Fruit fly (Drosophila melanogaster) whole organism, wandering third instar larva: ENCODE data around the gene colt.

ENCODE experiments used
- Abd-B ChIP-seq: fragments of >200 bp; optimal IDR thresholded peaks from 2 replicates; lab custom pipeline; 2017; ENCODE audit warnings: missing biosample characterization, missing genetic modification characterization
- CG32264 ChIP-seq: fragments of 200-800 bp; sonication (Bioruptor generic); optimal IDR thresholded peaks from 2 replicates; lab custom pipeline; 2016; ENCODE audit warnings: missing biosample characterization, missing genetic modification characterization
- CG9705 ChIP-seq: fragments of 200-800 bp; sonication (Bioruptor generic); optimal IDR thresholded peaks from 2 replicates; lab custom pipeline; 2018; ENCODE audit warnings: missing biosample characterization, mild to moderate bottlenecking, missing genetic modification characterization
- CrebA ChIP-seq: fragments of 200-800 bp; sonication (Bioruptor generic); optimal IDR thresholded peaks from 2 replicates; lab custom pipeline; 2016; ENCODE audit warnings: missing biosample characterization, mild to moderate bottlenecking, missing genetic modification characterization, borderline replicate concordance
- Dfd ChIP-seq: fragments of >200 bp; optimal IDR thresholded peaks from 2 replicates; lab custom pipeline; 2017; ENCODE audit warnings: missing biosample characterization, missing genetic modification characterization
- Dif ChIP-seq: fragments of 200-275, 200-300 bp; sonication (Bioruptor generic); optimal IDR thresholded peaks from 2 replicates; lab custom pipeline; 2018; ENCODE audit warnings: missing biosample characterization, missing genetic modification characterization; ENCODE audit not compliant: partially characterized antibody
- GATAd ChIP-seq: sonication (Bioruptor generic); optimal IDR thresholded peaks from 2 replicates; lab custom pipeline; 2016; ENCODE audit warnings: missing biosample characterization, missing genetic modification characterization
- HLH106 ChIP-seq: fragments of 200-800 bp; optimal IDR thresholded peaks from 3 replicates; lab custom pipeline; 2019; ENCODE audit warnings: missing biosample characterization, mild to moderate bottlenecking, missing genetic modification characterization, moderate library complexity
- Hnf4 ChIP-seq: fragments of 200-800 bp; sonication (Bioruptor generic); optimal IDR thresholded peaks from 2 replicates; lab custom pipeline; 2016; ENCODE audit warnings: missing biosample characterization, mild to moderate bottlenecking, missing genetic modification characterization
- Hr78 ChIP-seq: fragments of >200 bp; optimal IDR thresholded peaks from 2 replicates; lab custom pipeline; 2017; ENCODE audit warnings: missing biosample characterization, missing genetic modification characterization
- Hr83 ChIP-seq: fragments of 200-300 bp; sonication (Bioruptor generic); optimal IDR thresholded peaks from 2 replicates; lab custom pipeline; 2016; ENCODE audit warnings: missing biosample characterization, mild to moderate bottlenecking, missing genetic modification characterization, moderate library complexity; ENCODE audit not compliant: poor library complexity, severe bottlenecking
- Jra ChIP-seq: sonication (Bioruptor generic); optimal IDR thresholded peaks from 2 replicates; lab custom pipeline; 2016; ENCODE audit warnings: missing biosample characterization, missing genetic modification characterization
- Mio ChIP-seq: sonication (Bioruptor generic); optimal IDR thresholded peaks from 2 replicates; lab custom pipeline; 2016; ENCODE audit warnings: missing biosample characterization, missing genetic modification characterization
- Myc ChIP-seq: fragments of >200 bp; optimal IDR thresholded peaks from 2 replicates; lab custom pipeline; 2017
- N ChIP-seq: fragments of >200 bp; optimal IDR thresholded peaks from 2 replicates; lab custom pipeline; 2018; ENCODE audit warnings: missing biosample characterization, missing external identifiers, missing genetic modification characterization
- OdsH ChIP-seq: fragments of 200-800 bp; sonication (Bioruptor generic); optimal IDR thresholded peaks from 2 replicates; lab custom pipeline; 2016; ENCODE audit warnings: missing biosample characterization, mild to moderate bottlenecking, missing genetic modification characterization
- Rel ChIP-seq, 2 experiments: fragments of 200-800 bp; sonication (Bioruptor generic) in 1 of 2; optimal IDR thresholded peaks; 2 replicates in 1 of 2; 3 replicates in 1 of 2; lab custom pipeline; 2016 to 2019; ENCODE audit warnings: mild to moderate bottlenecking in 2 of 2, missing biosample characterization in 2 of 2, missing genetic modification characterization in 2 of 2, moderate library complexity in 1 of 2
- Sp1 ChIP-seq: fragments of 200-800 bp; sonication (Bioruptor generic); optimal IDR thresholded peaks from 3 replicates; lab custom pipeline; 2019; ENCODE audit warnings: missing biosample characterization, mild to moderate bottlenecking, missing genetic modification characterization, moderate library complexity
- Vsx2 ChIP-seq: fragments of 200-300, 225-300 bp; sonication (Bioruptor generic); optimal IDR thresholded peaks from 2 replicates; lab custom pipeline; 2018; ENCODE audit warnings: missing biosample characterization, missing genetic modification characterization; ENCODE audit not compliant: partially characterized antibody
- br ChIP-seq: fragments of 200-800 bp; sonication (Bioruptor generic); optimal IDR thresholded peaks from 2 replicates; lab custom pipeline; 2016; ENCODE audit warnings: missing biosample characterization, missing genetic modification characterization
- brk ChIP-seq: fragments of 200-800 bp; sonication (Bioruptor generic); optimal IDR thresholded peaks from 2 replicates; lab custom pipeline; 2016; ENCODE audit warnings: missing biosample characterization, mild to moderate bottlenecking, missing genetic modification characterization
- dl ChIP-seq, 2 experiments: fragments of 175-275, 200-275 bp in 1 of 2; fragments of 200-275 bp in 1 of 2; sonication (Bioruptor generic); optimal IDR thresholded peaks; lab custom pipeline; 2018; ENCODE audit warnings: mild to moderate bottlenecking in 2 of 2, missing biosample characterization in 2 of 2, missing genetic modification characterization in 2 of 2, moderate library complexity in 2 of 2; ENCODE audit not compliant: partially characterized antibody in 2 of 2, insufficient read depth in 1 of 2
- dmrt93B ChIP-seq: fragments of 200-800 bp; sonication (Bioruptor generic); optimal IDR thresholded peaks from 2 replicates; lab custom pipeline; 2018; ENCODE audit warnings: missing biosample characterization, mild to moderate bottlenecking, missing genetic modification characterization
- dsf ChIP-seq: sonication (Bioruptor generic); optimal IDR thresholded peaks from 2 replicates; lab custom pipeline; 2016; ENCODE audit warnings: missing biosample characterization, missing genetic modification characterization, borderline replicate concordance
- ey ChIP-seq: fragments of 200-800 bp; sonication (Bioruptor generic); optimal IDR thresholded peaks from 2 replicates; lab custom pipeline; 2016; ENCODE audit warnings: missing biosample characterization, missing genetic modification characterization
- foxo ChIP-seq, 2 experiments: fragments of 200-800 bp; sonication (Bioruptor generic); optimal IDR thresholded peaks; 2 replicates in 1 of 2; 3 replicates in 1 of 2; lab custom pipeline; 2016 to 2017; ENCODE audit warnings: missing biosample characterization in 2 of 2, missing genetic modification characterization in 2 of 2
- fru ChIP-seq: fragments of 200-800 bp; sonication (Bioruptor generic); optimal IDR thresholded peaks from 3 replicates; lab custom pipeline; 2016; ENCODE audit warnings: missing biosample characterization, mild to moderate bottlenecking, missing genetic modification characterization
- h ChIP-seq: fragments of 200-800 bp; sonication (Bioruptor generic); optimal IDR thresholded peaks from 3 replicates; lab custom pipeline; 2016; ENCODE audit warnings: missing biosample characterization, mild to moderate bottlenecking, missing genetic modification characterization
- jim ChIP-seq: fragments of 175-275, 200-325 bp; sonication (Bioruptor generic); optimal IDR thresholded peaks from 2 replicates; lab custom pipeline; 2016; ENCODE audit warnings: missing biosample characterization, mild to moderate bottlenecking, missing genetic modification characterization
- lola ChIP-seq: fragments of >200 bp; optimal IDR thresholded peaks from 2 replicates; lab custom pipeline; 2017; ENCODE audit warnings: missing biosample characterization, missing genetic modification characterization
- pan ChIP-seq: fragments of >200 bp; optimal IDR thresholded peaks from 2 replicates; lab custom pipeline; 2017
- psq ChIP-seq: fragments of 200-800 bp; sonication (Bioruptor generic); optimal IDR thresholded peaks from 3 replicates; lab custom pipeline; 2017; ENCODE audit warnings: missing biosample characterization, mild to moderate bottlenecking, missing genetic modification characterization, moderate library complexity
- rgr ChIP-seq: fragments of 200-800 bp; sonication (Bioruptor generic); optimal IDR thresholded peaks from 3 replicates; lab custom pipeline; 2016; ENCODE audit warnings: missing biosample characterization, mild to moderate bottlenecking, missing genetic modification characterization
- sage ChIP-seq: fragments of 200-800 bp; sonication (Bioruptor generic); optimal IDR thresholded peaks from 2 replicates; lab custom pipeline; 2016; ENCODE audit warnings: missing biosample characterization, mild to moderate bottlenecking, missing genetic modification characterization
- sv ChIP-seq: fragments of 200-800 bp; sonication (Bioruptor generic); optimal IDR thresholded peaks from 3 replicates; lab custom pipeline; 2016; ENCODE audit warnings: missing biosample characterization, missing genetic modification characterization
- tai ChIP-seq: sonication (Bioruptor generic); optimal IDR thresholded peaks from 2 replicates; lab custom pipeline; 2016; ENCODE audit warnings: missing biosample characterization, missing genetic modification characterization
- usp ChIP-seq: fragments of >200 bp; optimal IDR thresholded peaks from 2 replicates; lab custom pipeline; 2017; ENCODE audit warnings: missing biosample characterization, missing genetic modification characterization
- woc ChIP-seq: sonication (Bioruptor generic); optimal IDR thresholded peaks from 2 replicates; lab custom pipeline; 2016; ENCODE audit warnings: missing biosample characterization, mild to moderate bottlenecking, missing genetic modification characterization

colt gene

dm6 chr2L:2750337-2751084 is 19.4 kb downstream of the colt start:
- TF ChIP-seq Mio (GFP tag; lab: Kevin White, UChicago) (no peak), N (GFP tag; lab: Kevin White, UChicago) (no peak), Vsx2 (GFP tag; lab: Kevin White, UChicago) (no peak), Rel (GFP tag; optimal IDR thresholded peaks at IDR 0.05; lab: Kevin White, UChicago) (no peak), Rel (tag; optimal IDR thresholded peaks at IDR 0.05; lab: Kevin White, UChicago) (no peak), lola (no peak), foxo (GFP tag; optimal IDR thresholded peaks at IDR 0.05; lab: Kevin White, UChicago) (peak in 1 of 2 experiments; percentile 60), sage (GFP tag; lab: Kevin White, UChicago) (no peak), HLH106 (tag; lab: Kevin White, UChicago) (peak; percentile 19), woc (GFP tag; lab: Kevin White, UChicago) (peak; percentile 24), OdsH (GFP tag; lab: Kevin White, UChicago) (peak; percentile 28), usp (no peak), br (GFP tag; lab: Kevin White, UChicago) (peak; percentile 13), dmrt93B (GFP tag; lab: Kevin White, UChicago) (no peak), tai (GFP tag; lab: Kevin White, UChicago) (no peak), ey (GFP tag; lab: Kevin White, UChicago) (peak; percentile 40), Hr83 (GFP tag; lab: Kevin White, UChicago) (no peak), CG9705 (no peak), dl (GFP tag; optimal IDR thresholded peaks at IDR 0.05; lab: Kevin White, UChicago; ENCODE audit: insufficient read depth in 1 of 2, partially characterized antibody in 2 of 2) (no peak), dsf (no peak), Hnf4 (no peak), pan (lab: Kevin White, UChicago) (no peak), CrebA (GFP tag; lab: Kevin White, UChicago) (no peak), psq (GFP tag; lab: Kevin White, UChicago) (no peak), jim (GFP tag; lab: Kevin White, UChicago) (no peak), CG32264 (no peak), Hr78 (no peak), fru (peak; percentile 24), h (peak; percentile 50), Jra (GFP tag; lab: Kevin White, UChicago) (no peak), Myc (no peak), sv (peak; percentile 66), brk (no peak), Dif (no peak), Dfd (GFP tag; lab: Kevin White, UChicago) (no peak), GATAd (GFP tag; lab: Kevin White, UChicago) (no peak), rgr (GFP tag; lab: Kevin White, UChicago) (peak; percentile 40), Abd-B (GFP tag; lab: Kevin White, UChicago) (no peak), Sp1 (GFP tag; lab: Kevin White, UChicago) (no peak)
- TF ChIP-seq, all 38 proteins: peak for 10

- TF ChIP-seq CrebA (GFP tag; lab: Kevin White, UChicago), result no peak
- TF ChIP-seq pan (lab: Kevin White, UChicago), result no peak
- no peak for TF ChIP-seq dmrt93B (GFP tag; lab: Kevin White, UChicago)
- TF ChIP-seq sage (GFP tag; lab: Kevin White, UChicago), result no peak
- peak; percentile 81 for TF ChIP-seq Myc
- peak; percentile 26 for TF ChIP-seq br (GFP tag; lab: Kevin White, UChicago)
- TF ChIP-seq Rel (GFP tag; optimal IDR thresholded peaks at IDR 0.05; lab: Kevin White, UChicago), result no peak
- peak; percentile 43 for TF ChIP-seq Rel (tag; optimal IDR thresholded peaks at IDR 0.05; lab: Kevin White, UChicago)
- peak; percentile 15 for TF ChIP-seq Sp1 (GFP tag; lab: Kevin White, UChicago)
- TF ChIP-seq Hr83 (GFP tag; lab: Kevin White, UChicago), result peak; percentile 0
- no peak for TF ChIP-seq dsf
- TF ChIP-seq Hr78, result no peak
- TF ChIP-seq lola, result no peak
- TF ChIP-seq CG9705, result no peak
- no peak for TF ChIP-seq sv
- TF ChIP-seq ey (GFP tag; lab: Kevin White, UChicago), result no peak
- no peak for TF ChIP-seq Vsx2 (GFP tag; lab: Kevin White, UChicago)
- no peak for TF ChIP-seq jim (GFP tag; lab: Kevin White, UChicago)
- no peak for TF ChIP-seq dl (GFP tag; optimal IDR thresholded peaks at IDR 0.05; lab: Kevin White, UChicago; ENCODE audit: insufficient read depth in 1 of 2, partially characterized antibody in 2 of 2)
- TF ChIP-seq Hnf4, result no peak
- no peak for TF ChIP-seq psq (GFP tag; lab: Kevin White, UChicago)
- TF ChIP-seq tai (GFP tag; lab: Kevin White, UChicago), result no peak
- no peak for TF ChIP-seq Dfd (GFP tag; lab: Kevin White, UChicago)
- no peak for TF ChIP-seq fru
- peak in 1 of 2 experiments; percentile 56 for TF ChIP-seq foxo (GFP tag; optimal IDR thresholded peaks at IDR 0.05; lab: Kevin White, UChicago)
- TF ChIP-seq OdsH (GFP tag; lab: Kevin White, UChicago), result peak; percentile 0
- TF ChIP-seq Abd-B (GFP tag; lab: Kevin White, UChicago), result no peak
- no peak for TF ChIP-seq usp
- no peak for TF ChIP-seq Jra (GFP tag; lab: Kevin White, UChicago)
- TF ChIP-seq GATAd (GFP tag; lab: Kevin White, UChicago), result no peak
- TF ChIP-seq woc (GFP tag; lab: Kevin White, UChicago), result peak; percentile 77
- no peak for TF ChIP-seq CG32264
- TF ChIP-seq Mio (GFP tag; lab: Kevin White, UChicago), result no peak
- no peak for TF ChIP-seq HLH106 (tag; lab: Kevin White, UChicago)
- TF ChIP-seq h, result peak; percentile 14
- peak; percentile 7 for TF ChIP-seq rgr (GFP tag; lab: Kevin White, UChicago)
Observed at dm6 chr2L:2749144-2749766, 20.6 kb downstream of the colt start.
